Worm (Caenorhabditis elegans) whole organism, late embryonic: Measurements from ENCODE around the gene ets-6.

Experiments used
- C08G9.2 ChIP-seq: sonication (generic microtip); optimal IDR thresholded peaks from 2 replicates; lab custom pipeline; 2016; ENCODE audit warnings: mild to moderate bottlenecking, missing genetic modification characterization, moderate library complexity, missing compliant biosample characterization
- C38D4.7 ChIP-seq: fragments of 200-800 bp; sonication (Bioruptor generic); optimal IDR thresholded peaks from 2 replicates; lab custom pipeline; 2018; ENCODE audit warnings: mild to moderate bottlenecking, missing genetic modification characterization, moderate library complexity, missing compliant biosample characterization
- F13H6.1 ChIP-seq: sonication (generic microtip); optimal IDR thresholded peaks from 2 replicates; lab custom pipeline; 2016; ENCODE audit warnings: missing genetic modification characterization, missing compliant biosample characterization
- K02D7.2 ChIP-seq: sonication (generic microtip); optimal IDR thresholded peaks from 2 replicates; lab custom pipeline; 2017; ENCODE audit warnings: mild to moderate bottlenecking, missing genetic modification characterization, missing compliant biosample characterization
- ahr-1 ChIP-seq: sonication (generic microtip); optimal IDR thresholded peaks from 2 replicates; lab custom pipeline; 2016; ENCODE audit warnings: missing genetic modification characterization, missing compliant biosample characterization
- ama-1 ChIP-seq: fragments of 150-350 bp; optimal IDR thresholded peaks from 2 replicates; lab custom pipeline; 2014
- ceh-19 ChIP-seq: fragments of 200-800 bp; sonication (Bioruptor generic); optimal IDR thresholded peaks from 2 replicates; lab custom pipeline; 2018; ENCODE audit warnings: mild to moderate bottlenecking, missing genetic modification characterization, missing compliant biosample characterization
- ceh-24 ChIP-seq: sonication (generic microtip); optimal IDR thresholded peaks from 2 replicates; lab custom pipeline; 2016; ENCODE audit warnings: mild to moderate bottlenecking, missing genetic modification characterization, missing compliant biosample characterization
- ceh-30 ChIP-seq: fragments of 150-350 bp; optimal IDR thresholded peaks from 2 replicates; lab custom pipeline; 2014; ENCODE audit warnings: missing biosample characterization, missing genetic modification characterization
- ceh-31 ChIP-seq: sonication (generic microtip); optimal IDR thresholded peaks from 2 replicates; lab custom pipeline; 2016; ENCODE audit warnings: missing genetic modification characterization, missing compliant biosample characterization
- ceh-34 ChIP-seq: sonication (generic microtip); optimal IDR thresholded peaks from 2 replicates; lab custom pipeline; 2016; ENCODE audit warnings: mild to moderate bottlenecking, missing genetic modification characterization, missing compliant biosample characterization
- ceh-48 ChIP-seq: sonication (generic microtip); optimal IDR thresholded peaks from 2 replicates; lab custom pipeline; 2016; ENCODE audit warnings: missing genetic modification characterization, inconsistent platforms, missing compliant biosample characterization
- dve-1 ChIP-seq: sonication (generic microtip); optimal IDR thresholded peaks from 2 replicates; lab custom pipeline; 2017; ENCODE audit warnings: antibody characterized with exemption, mild to moderate bottlenecking, missing genetic modification characterization, missing compliant biosample characterization
- elt-2 ChIP-seq: sonication (generic microtip); optimal IDR thresholded peaks from 2 replicates; lab custom pipeline; 2016; ENCODE audit warnings: missing genetic modification reagents, missing genetic modification characterization, missing compliant biosample characterization
- elt-4 ChIP-seq: sonication (generic microtip); optimal IDR thresholded peaks from 2 replicates; lab custom pipeline; 2016; ENCODE audit warnings: missing genetic modification characterization, missing compliant biosample characterization
- ets-4 ChIP-seq: sonication (generic microtip); optimal IDR thresholded peaks from 2 replicates; lab custom pipeline; 2016; ENCODE audit warnings: missing genetic modification characterization, missing compliant biosample characterization
- fkh-6 ChIP-seq: sonication (generic microtip); optimal IDR thresholded peaks from 2 replicates; lab custom pipeline; 2016; ENCODE audit warnings: missing genetic modification characterization, missing compliant biosample characterization
- hlh-15 ChIP-seq: sonication (generic microtip); optimal IDR thresholded peaks from 2 replicates; lab custom pipeline; 2016; ENCODE audit warnings: missing genetic modification characterization, missing compliant biosample characterization
- hlh-30 ChIP-seq: sonication (generic microtip); optimal IDR thresholded peaks from 2 replicates; lab custom pipeline; 2017; ENCODE audit warnings: antibody characterized with exemption, missing genetic modification characterization, missing compliant biosample characterization; ENCODE audit not compliant: insufficient read depth
- nfya-1 ChIP-seq: sonication (generic microtip); optimal IDR thresholded peaks from 2 replicates; lab custom pipeline; 2017; ENCODE audit warnings: missing genetic modification characterization, mild to moderate bottlenecking, missing compliant biosample characterization, antibody characterized with exemption, moderate library complexity
- nhr-11 ChIP-seq: fragments of 150-350 bp; optimal IDR thresholded peaks from 2 replicates; lab custom pipeline; 2014; ENCODE audit warnings: missing biosample characterization, missing genetic modification characterization
- nhr-232 ChIP-seq: sonication (generic microtip); optimal IDR thresholded peaks from 2 replicates; lab custom pipeline; 2016; ENCODE audit warnings: missing genetic modification characterization, missing compliant biosample characterization
- odd-2 ChIP-seq: sonication (generic microtip); optimal IDR thresholded peaks from 2 replicates; lab custom pipeline; 2017; ENCODE audit warnings: antibody characterized with exemption, mild to moderate bottlenecking, missing genetic modification characterization, missing compliant biosample characterization
- pag-3 ChIP-seq: sonication (generic microtip); optimal IDR thresholded peaks from 2 replicates; lab custom pipeline; 2016; ENCODE audit warnings: missing compliant biosample characterization, missing genetic modification characterization, borderline replicate concordance
- pax-1 ChIP-seq: fragments of 150-350 bp; optimal IDR thresholded peaks from 2 replicates; lab custom pipeline; 2014; ENCODE audit warnings: missing biosample characterization, missing genetic modification characterization
- pha-2 ChIP-seq: sonication (generic microtip); optimal IDR thresholded peaks from 2 replicates; lab custom pipeline; 2017; ENCODE audit warnings: mild to moderate bottlenecking, missing genetic modification characterization, missing compliant biosample characterization
- pha-4 ChIP-seq: fragments of 150-350 bp; optimal IDR thresholded peaks from 2 replicates; lab custom pipeline; 2018; ENCODE audit warnings: missing biosample characterization, missing genetic modification reagents, missing genetic modification characterization
- pqm-1 ChIP-seq: sonication (generic microtip); optimal IDR thresholded peaks from 2 replicates; lab custom pipeline; 2016; ENCODE audit warnings: missing genetic modification characterization, missing compliant biosample characterization
- sdc-2 ChIP-seq: sonication (generic microtip); optimal IDR thresholded peaks from 2 replicates; lab custom pipeline; 2016; ENCODE audit warnings: missing genotype, missing genetic modification characterization, missing compliant biosample characterization
- sox-2 ChIP-seq: fragments of 200-800 bp; sonication (Bioruptor generic); IDR thresholded peaks from 2 replicates; pipeline ENCODE4 v1.3.6; 2022; ENCODE audit warnings: missing genetic modification reagents, missing genetic modification characterization, missing compliant biosample characterization
- syd-9 ChIP-seq: sonication (generic microtip); optimal IDR thresholded peaks from 2 replicates; lab custom pipeline; 2016; ENCODE audit warnings: mild to moderate bottlenecking, missing genetic modification characterization, moderate library complexity, missing compliant biosample characterization
- tbx-7 ChIP-seq: sonication (generic microtip); optimal IDR thresholded peaks from 2 replicates; lab custom pipeline; 2016; ENCODE audit warnings: missing genotype, missing genetic modification characterization, missing compliant biosample characterization
- unc-3 ChIP-seq, 2 experiments: fragments of 200-800 bp in 1 of 2; sonication (Bioruptor generic) in 1 of 2; sonication (generic microtip) in 1 of 2; conservative IDR thresholded peaks in 1 of 2; optimal IDR thresholded peaks in 1 of 2; 2 replicates each; pipeline versions ENCODE4 v1.3.6 to Lab custom; 2016 to 2022; ENCODE audit warnings: missing compliant biosample characterization in 2 of 2, missing genetic modification characterization in 2 of 2, missing genetic modification reagents in 1 of 2
- unc-55 ChIP-seq: sonication (generic microtip); optimal IDR thresholded peaks from 2 replicates; lab custom pipeline; 2017; ENCODE audit warnings: missing biosample characterization, missing genetic modification reagents, missing genetic modification characterization

ets-6 gene

ce11 chrV:7604858-7605257, 24.5 kb upstream of the ets-6 start, which contains the start of gene clec-213:
clec-213 (plus strand) TSS chrV:7605158.
- TF ChIP-seq elt-2 (tag; lab: Kevin White, UChicago) (no peak), fkh-6 (no peak), syd-9 (no peak), nhr-11 (tag; lab: Kevin White, UChicago) (no peak), nhr-232 (tag; lab: Kevin White, UChicago) (no peak), C08G9.2 (no peak), pax-1 (tag; lab: Kevin White, UChicago) (no peak), K02D7.2 (tag; lab: Kevin White, UChicago) (no peak), nfya-1 (tag; lab: Kevin White, UChicago) (no peak), C38D4.7 (GFP tag; lab: Kevin White, UChicago) (no peak), sox-2 (GFP tag; lab: Robert Waterston, UW) (no peak), hlh-30 (tag; lab: Kevin White, UChicago) (no peak), pha-2 (tag; lab: Kevin White, UChicago) (no peak), odd-2 (no peak), elt-4 (no peak), dve-1 (tag; lab: Kevin White, UChicago) (no peak)

DNA sequence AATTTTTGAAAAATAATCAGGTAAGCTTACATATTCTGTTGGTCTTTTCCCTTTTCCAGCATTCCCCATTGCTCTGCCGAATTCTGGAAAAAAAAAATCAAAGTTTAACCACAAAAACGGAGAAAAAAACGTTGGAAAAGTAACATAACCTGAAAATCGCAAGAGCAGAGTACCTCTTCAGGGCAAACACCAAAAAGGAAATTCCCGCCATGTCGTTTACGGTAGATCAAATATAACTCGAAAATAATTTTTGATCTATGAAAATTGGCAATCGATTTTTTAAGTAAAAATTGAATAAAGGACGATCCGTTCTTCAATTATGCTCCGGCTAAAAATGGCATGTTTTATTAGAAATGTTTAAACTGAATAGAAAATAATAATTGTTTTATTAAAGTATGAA, 23.1 kb upstream of the ets-6 start, which contains the start of gene C50E3.11:
Gene C50E3.11 (minus strand): TSS at position 83 of the 400 bp plus-strand sequence.
- no peak for TF ChIP-seq ets-4 (tag; lab: Kevin White, UChicago)
- no peak for TF ChIP-seq ceh-34 (tag; lab: Kevin White, UChicago)
- TF ChIP-seq odd-2: no peak
- no peak for TF ChIP-seq tbx-7 (tag; lab: Kevin White, UChicago)
- TF ChIP-seq pha-4 (tag; lab: Kevin White, UChicago): no peak
- TF ChIP-seq ceh-24 (tag; lab: Kevin White, UChicago): no peak
- TF ChIP-seq nhr-232 (tag; lab: Kevin White, UChicago): no peak
- no peak for TF ChIP-seq dve-1 (tag; lab: Kevin White, UChicago)
- TF ChIP-seq ceh-19 (GFP tag; lab: Kevin White, UChicago): no peak
- no peak for TF ChIP-seq elt-2 (tag; lab: Kevin White, UChicago)
- no peak for TF ChIP-seq pag-3 (tag; lab: Kevin White, UChicago)
- TF ChIP-seq ahr-1 (tag; lab: Kevin White, UChicago): no peak
- TF ChIP-seq, all 69 proteins: peak for 0

DNA sequence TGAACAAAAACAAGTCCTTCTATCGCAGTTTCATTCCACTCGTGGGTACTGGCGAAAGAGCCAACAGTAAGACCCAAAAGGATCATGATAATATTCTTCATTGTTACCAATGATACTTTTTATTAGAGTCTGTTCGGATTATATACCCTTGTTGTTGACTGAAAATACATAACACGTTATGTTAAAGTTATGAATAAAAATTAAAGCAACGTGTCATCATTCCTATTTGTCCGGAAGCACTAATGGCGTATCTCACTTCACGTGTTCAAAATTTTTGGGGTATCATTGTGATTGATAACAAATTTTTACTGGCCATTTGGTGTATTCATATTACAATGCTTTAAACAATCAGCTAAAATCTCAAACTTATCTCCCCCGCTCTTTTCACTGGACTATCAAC, 21.1 kb upstream of the ets-6 start, which contains the start of gene scl-26:
Gene scl-26 (minus strand): TSS at position 101 of the 400 bp plus-strand sequence.
- TF ChIP-seq ceh-24 (tag; lab: Kevin White, UChicago) (no peak), F13H6.1 (tag; lab: Kevin White, UChicago) (no peak), unc-55 (GFP tag; lab: Kevin White, UChicago) (no peak)

DNA sequence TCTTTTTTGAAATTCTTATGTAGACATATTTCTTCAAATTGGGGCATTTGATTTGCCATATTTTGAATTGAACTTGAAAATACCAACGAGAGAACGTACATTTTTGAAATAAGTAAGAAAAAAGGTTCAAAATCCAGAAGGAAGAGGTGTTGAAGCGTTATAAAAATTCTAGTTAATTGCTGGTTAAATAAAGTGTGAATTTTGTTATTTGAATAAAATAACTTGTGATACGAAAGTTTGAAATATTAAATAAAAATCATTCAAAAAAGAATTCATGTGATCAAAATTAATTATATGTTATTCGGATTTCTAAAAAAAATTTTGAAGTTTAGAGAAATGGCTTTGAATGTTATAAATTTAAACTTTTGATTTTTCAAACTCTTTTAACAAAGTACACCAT, 19.8 kb upstream of the ets-6 start, which contains the start of gene C50E3.9:
Gene C50E3.9 (minus strand): TSS at position 101 of the 400 bp plus-strand sequence.
- TF ChIP-seq sdc-2 (no peak), ceh-48 (no peak), ceh-31 (tag; lab: Kevin White, UChicago) (no peak), ama-1 (lab: Kevin White, UChicago) (no peak), hlh-15 (tag; lab: Kevin White, UChicago) (no peak), hlh-30 (tag; lab: Kevin White, UChicago) (no peak), ceh-30 (tag; lab: Kevin White, UChicago) (no peak), ceh-19 (GFP tag; lab: Kevin White, UChicago) (no peak), unc-3 (GFP tag; conservative IDR thresholded peaks at IDR 0.05; lab: Robert Waterston, UW) (no peak), unc-3 (tag; optimal IDR thresholded peaks at IDR 0.05; lab: Kevin White, UChicago) (no peak), pqm-1 (no peak), ceh-24 (tag; lab: Kevin White, UChicago) (no peak), nhr-11 (tag; lab: Kevin White, UChicago) (no peak), elt-4 (no peak)
